Worm (Caenorhabditis elegans) whole organism, L4 larva: ENCODE results near the gene ZC412.3.

Source experiments
- R02D3.7 ChIP-seq: fragments of 150-350 bp; sonication (generic microtip); optimal IDR thresholded peaks from 3 replicates; lab custom pipeline; 2014; ENCODE audit warnings: missing biosample characterization, missing genetic modification characterization
- T20F7.1 ChIP-seq: fragments of 200-800 bp; sonication (Bioruptor generic); optimal IDR thresholded peaks from 2 replicates; lab custom pipeline; 2018; ENCODE audit warnings: mild to moderate bottlenecking, missing genetic modification characterization, missing compliant biosample characterization
- Y105C5A.15 ChIP-seq: fragments of 200-800 bp; sonication (Bioruptor generic); IDR thresholded peaks from 2 replicates; pipeline ENCODE4 v1.3.6; 2022; ENCODE audit warnings: missing genetic modification characterization, missing compliant biosample characterization
- Y75B8A.6 ChIP-seq: fragments of 200-800 bp; sonication (Bioruptor generic); IDR thresholded peaks from 2 replicates; pipeline ENCODE4 v1.3.6; 2022; ENCODE audit warnings: missing genetic modification reagents, missing genetic modification characterization, missing compliant biosample characterization
- ZK337.2 ChIP-seq: fragments of 200-800 bp; sonication (Bioruptor generic); IDR thresholded peaks from 2 replicates; pipeline ENCODE4 v1.3.6; 2022; ENCODE audit warnings: missing genetic modification reagents, missing genetic modification characterization, missing compliant biosample characterization
- ZK546.5 ChIP-seq, 2 experiments: sonication (generic microtip); optimal IDR thresholded peaks; 2 replicates each; lab custom pipeline; 2017; ENCODE audit warnings: missing biosample characterization in 2 of 2, missing genetic modification characterization in 2 of 2
- aha-1 ChIP-seq: fragments of 150-350 bp; peaks from one replicate; lab custom pipeline; 2014; ENCODE audit warnings: missing biosample characterization, missing genetic modification characterization
- arid-1 ChIP-seq: fragments of 200-800 bp; sonication (Bioruptor generic); conservative IDR thresholded peaks from 2 replicates; pipeline ENCODE4 v1.3.6; 2022; ENCODE audit warnings: missing genetic modification reagents, missing genetic modification characterization, missing compliant biosample characterization
- ceh-28 ChIP-seq: fragments of 150-350 bp; optimal IDR thresholded peaks from 2 replicates; lab custom pipeline; 2014; ENCODE audit warnings: missing biosample characterization, missing genetic modification reagents, missing genetic modification characterization
- ceh-44 ChIP-seq: fragments of 200-800 bp; sonication (Bioruptor generic); IDR thresholded peaks from 2 replicates; pipeline ENCODE4 v1.3.6; 2022; ENCODE audit warnings: missing genetic modification reagents, missing genetic modification characterization, missing compliant biosample characterization
- ceh-62 ChIP-seq: sonication (generic microtip); optimal IDR thresholded peaks from 2 replicates; lab custom pipeline; 2017; ENCODE audit warnings: missing biosample characterization, missing genetic modification characterization
- ctbp-1 ChIP-seq: fragments of 200-800 bp; sonication (Bioruptor generic); IDR thresholded peaks from 2 replicates; pipeline ENCODE4 v1.3.6; 2022; ENCODE audit warnings: missing genetic modification reagents, missing genetic modification characterization, missing compliant biosample characterization
- daf-16 ChIP-seq, 3 experiments: sonication (generic microtip); optimal IDR thresholded peaks; 2 replicates each; lab custom pipeline; 2016 to 2017; ENCODE audit warnings: missing genetic modification characterization in 3 of 3, missing genetic modification reagents in 3 of 3, mild to moderate bottlenecking in 2 of 3, missing compliant biosample characterization in 2 of 3, missing biosample characterization in 1 of 3, moderate library complexity in 1 of 3
- daf-19 ChIP-seq: fragments of 200-800 bp; sonication (Bioruptor generic); conservative IDR thresholded peaks from 2 replicates; pipeline ENCODE4 v1.3.6; 2022; ENCODE audit warnings: missing genetic modification characterization, missing compliant biosample characterization
- daf-8 ChIP-seq: fragments of 200-800 bp; sonication (Bioruptor generic); IDR thresholded peaks from 2 replicates; pipeline ENCODE4 v1.3.6; 2022; ENCODE audit warnings: missing genetic modification characterization, missing compliant biosample characterization
- dmd-6 ChIP-seq: fragments of 200-800 bp; sonication (Bioruptor generic); IDR thresholded peaks from 2 replicates; pipeline ENCODE4 v1.3.6; 2022; ENCODE audit warnings: missing genetic modification reagents, missing genetic modification characterization, missing compliant biosample characterization
- dve-1 ChIP-seq: sonication (generic microtip); optimal IDR thresholded peaks from 2 replicates; lab custom pipeline; 2017; ENCODE audit warnings: antibody characterized with exemption, mild to moderate bottlenecking, missing genetic modification characterization, missing compliant biosample characterization; ENCODE audit not compliant: insufficient read depth
- hif-1 ChIP-seq, 2 experiments: sonication (generic microtip); optimal IDR thresholded peaks; 2 replicates each; lab custom pipeline; 2016 to 2017; ENCODE audit warnings: missing compliant biosample characterization in 2 of 2, missing genetic modification characterization in 2 of 2, missing genetic modification reagents in 2 of 2, missing genotype in 2 of 2, mild to moderate bottlenecking in 1 of 2
- jun-1 ChIP-seq: fragments of 150-350 bp; optimal IDR thresholded peaks from 2 replicates; lab custom pipeline; 2014; ENCODE audit warnings: missing biosample characterization, missing genetic modification reagents, missing genetic modification characterization
- lim-7 ChIP-seq: fragments of 200-800 bp; sonication (Bioruptor generic); IDR thresholded peaks from 2 replicates; pipeline ENCODE4 v1.3.6; 2022; ENCODE audit warnings: missing genetic modification characterization, missing compliant biosample characterization
- lin-38 ChIP-seq: fragments of 200-800 bp; sonication (Bioruptor generic); IDR thresholded peaks from 2 replicates; pipeline ENCODE4 v1.3.6; 2022; ENCODE audit warnings: missing genetic modification reagents, missing genetic modification characterization, missing compliant biosample characterization
- lin-39 ChIP-seq: fragments of 150-350 bp; optimal IDR thresholded peaks from 2 replicates; lab custom pipeline; 2014; ENCODE audit warnings: missing biosample characterization, missing genetic modification reagents, missing genetic modification characterization
- lsy-2 ChIP-seq, 2 experiments: fragments of 150-350 bp in 1 of 2; sonication (generic microtip) in 1 of 2; optimal IDR thresholded peaks; 2 replicates each; lab custom pipeline; 2014 to 2017; ENCODE audit warnings: missing biosample characterization in 2 of 2, missing genetic modification characterization in 2 of 2
- madf-5 ChIP-seq, 2 experiments: fragments of 200-800 bp; sonication (Bioruptor generic); IDR thresholded peaks; 2 replicates each; pipeline ENCODE4 v1.3.6; 2022; ENCODE audit warnings: missing compliant biosample characterization in 2 of 2, missing genetic modification characterization in 2 of 2
- mxl-2 ChIP-seq: fragments of 200-800 bp; sonication (Bioruptor generic); conservative IDR thresholded peaks from 2 replicates; pipeline ENCODE4 v1.3.6; 2022; ENCODE audit warnings: missing genetic modification reagents, missing genetic modification characterization, missing compliant biosample characterization
- nhr-102 ChIP-seq: sonication (generic microtip); optimal IDR thresholded peaks from 2 replicates; lab custom pipeline; 2016; ENCODE audit warnings: mild to moderate bottlenecking, missing genetic modification characterization, moderate library complexity, missing compliant biosample characterization
- nhr-11 ChIP-seq: fragments of 150-350 bp; optimal IDR thresholded peaks from 2 replicates; lab custom pipeline; 2014; ENCODE audit warnings: missing biosample characterization, missing genetic modification characterization
- nhr-237 ChIP-seq: sonication (generic microtip); optimal IDR thresholded peaks from 2 replicates; lab custom pipeline; 2017; ENCODE audit warnings: missing biosample characterization, missing genetic modification characterization
- nhr-41 ChIP-seq: fragments of 200-800 bp; sonication (Bioruptor generic); IDR thresholded peaks from 2 replicates; pipeline ENCODE4 v1.3.6; 2022; ENCODE audit warnings: missing genetic modification reagents, missing genetic modification characterization, missing compliant biosample characterization
- php-3 ChIP-seq: fragments of 200-800 bp; sonication (Bioruptor generic); IDR thresholded peaks from 2 replicates; pipeline ENCODE4 v1.3.6; 2022; ENCODE audit warnings: missing genetic modification reagents, missing genetic modification characterization, missing compliant biosample characterization
- rbr-2 ChIP-seq: sonication (generic microtip); optimal IDR thresholded peaks from 2 replicates; lab custom pipeline; 2016; ENCODE audit warnings: missing genotype, missing genetic modification characterization, missing compliant biosample characterization
- snpc-4 ChIP-seq: fragments of 150-350 bp; optimal IDR thresholded peaks from 2 replicates; lab custom pipeline; 2014; ENCODE audit warnings: missing biosample characterization, missing genetic modification characterization
- tra-1 ChIP-seq: fragments of 200-800 bp; sonication (Bioruptor generic); IDR thresholded peaks from 2 replicates; pipeline ENCODE4 v1.3.6; 2022; ENCODE audit warnings: missing genetic modification reagents, missing genetic modification characterization, missing compliant biosample characterization
- unc-62 ChIP-seq, 3 experiments: fragments of 150-350 bp in 1 of 3; sonication (generic microtip); optimal IDR thresholded peaks in 2 of 3; peaks in 1 of 3; 1 replicate in 1 of 3; 2 replicates in 2 of 3; lab custom pipeline; 2014 to 2017; ENCODE audit warnings: missing biosample characterization in 3 of 3, missing genetic modification characterization in 3 of 3, missing genetic modification reagents in 3 of 3, missing genotype in 1 of 3
- zip-11 ChIP-seq: fragments of 200-800 bp; sonication (Bioruptor generic); IDR thresholded peaks from 2 replicates; pipeline ENCODE4 v1.3.6; 2022; ENCODE audit warnings: missing genetic modification characterization, missing compliant biosample characterization
- ztf-11 ChIP-seq: fragments of 150-350 bp; optimal IDR thresholded peaks from 2 replicates; lab custom pipeline; 2014; ENCODE audit warnings: missing biosample characterization, missing genetic modification characterization
- ztf-7 ChIP-seq: fragments of 150-350 bp; optimal IDR thresholded peaks from 2 replicates; lab custom pipeline; 2014; ENCODE audit warnings: missing biosample characterization, missing genetic modification characterization

Gene ZC412.3

DNA sequence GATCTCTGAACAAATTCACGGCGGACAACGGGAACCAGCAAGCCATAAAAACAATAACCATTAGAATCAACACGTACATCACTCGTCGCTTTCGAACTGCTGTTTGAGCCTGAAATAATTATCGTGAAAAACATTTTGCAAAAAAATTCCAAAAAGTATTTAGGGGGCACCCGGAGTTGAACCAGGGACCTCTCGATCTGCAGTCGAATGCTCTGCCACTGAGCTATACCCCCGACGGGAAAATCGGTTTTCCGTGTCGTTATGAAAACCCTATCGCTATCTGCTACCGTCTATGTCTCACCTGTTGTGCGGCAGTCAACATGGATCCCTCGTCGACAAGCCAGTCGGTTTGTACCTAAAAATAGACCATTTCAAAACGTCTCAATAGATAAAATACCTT is 15.7 kb downstream of the ZC412.3 start (continued):
- no peak for TF ChIP-seq daf-8 (GFP tag; lab: Robert Waterston, UW)
- TF ChIP-seq ztf-7 (tag; lab: Kevin White, UChicago), result no peak
- TF ChIP-seq lim-7, result peak; percentile 61
- no peak for TF ChIP-seq nhr-41 (GFP tag; lab: Robert Waterston, UW)
- no peak for TF ChIP-seq nhr-102 (tag; lab: Kevin White, UChicago)
- TF ChIP-seq madf-5 (GFP tag; IDR thresholded peaks at IDR 0.05; lab: Robert Waterston, UW), result 0 out of 4 replicates have a peak, but pooled peaks of 1 of the 2 experiments have one; percentile 63
- no peak for TF ChIP-seq lin-38
- no peak for TF ChIP-seq lin-39
- no peak for TF ChIP-seq nhr-11 (tag; lab: Kevin White, UChicago)
- no peak for TF ChIP-seq nhr-237 (tag; lab: Kevin White, UChicago)
- TF ChIP-seq R02D3.7 (tag; lab: Kevin White, UChicago), result no peak
- no peak; the same call in 1 of the 2 replicates for TF ChIP-seq dmd-6 (GFP tag; lab: Robert Waterston, UW)
- peak; percentile 62; the same call in 1 of the 2 replicates for TF ChIP-seq arid-1 (GFP tag; lab: Robert Waterston, UW)
- no peak for TF ChIP-seq zip-11 (GFP tag; lab: Robert Waterston, UW)
- no peak for TF ChIP-seq ceh-28
- TF ChIP-seq rbr-2 (tag; lab: Kevin White, UChicago), result peak; percentile 31
- TF ChIP-seq ztf-11 (tag; lab: Kevin White, UChicago), result no peak
- no peak for TF ChIP-seq T20F7.1
- no peak for TF ChIP-seq lsy-2 (tag; optimal IDR thresholded peaks at IDR 0.05; lab: Kevin White, UChicago)
- TF ChIP-seq Y75B8A.6, result no peak
- TF ChIP-seq ZK337.2, result no peak
- TF ChIP-seq aha-1 (tag; lab: Kevin White, UChicago), result no peak
- TF ChIP-seq ZK546.5 (tag; optimal IDR thresholded peaks at IDR 0.05; lab: Kevin White, UChicago), result no peak
- no peak for TF ChIP-seq php-3 (GFP tag; lab: Robert Waterston, UW)
- TF ChIP-seq ceh-44 (GFP tag; lab: Robert Waterston, UW), result no peak
- TF ChIP-seq tra-1 (GFP tag; lab: Robert Waterston, UW), result 0 out of 2 replicates have a peak, but pooled peaks have one; percentile 22
- no peak for TF ChIP-seq jun-1 (tag; lab: Kevin White, UChicago)
- TF ChIP-seq snpc-4 (tag; lab: Kevin White, UChicago), result peak; percentile 28
- no peak for TF ChIP-seq hif-1 (tag; optimal IDR thresholded peaks at IDR 0.05; lab: Kevin White, UChicago)

DNA sequence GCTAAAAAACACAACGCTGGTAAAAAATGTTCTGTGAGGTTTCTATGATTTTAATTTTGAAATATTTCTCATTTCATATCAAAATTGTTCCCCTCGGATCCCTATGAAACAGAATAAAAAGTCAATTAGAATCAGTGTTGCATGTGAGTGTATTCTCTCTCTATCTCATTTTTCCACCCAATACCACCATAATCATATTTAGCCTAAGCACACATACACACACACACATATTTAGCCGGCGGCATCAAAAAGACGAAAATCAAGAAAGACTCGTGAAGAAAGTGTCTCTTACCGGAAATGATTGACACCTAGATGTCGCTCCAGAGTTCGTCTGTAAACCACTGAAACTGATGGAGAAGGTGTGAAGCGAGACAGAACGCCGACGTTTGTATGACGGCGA is 17.1 kb downstream of the ZC412.3 start:
- 0 out of 2 replicates have a peak, but pooled peaks have one; percentile 21 for TF ChIP-seq dmd-6 (GFP tag; lab: Robert Waterston, UW)
- TF ChIP-seq ztf-11 (tag; lab: Kevin White, UChicago), result no peak
- peak; percentile 72 for TF ChIP-seq aha-1 (tag; lab: Kevin White, UChicago)

DNA sequence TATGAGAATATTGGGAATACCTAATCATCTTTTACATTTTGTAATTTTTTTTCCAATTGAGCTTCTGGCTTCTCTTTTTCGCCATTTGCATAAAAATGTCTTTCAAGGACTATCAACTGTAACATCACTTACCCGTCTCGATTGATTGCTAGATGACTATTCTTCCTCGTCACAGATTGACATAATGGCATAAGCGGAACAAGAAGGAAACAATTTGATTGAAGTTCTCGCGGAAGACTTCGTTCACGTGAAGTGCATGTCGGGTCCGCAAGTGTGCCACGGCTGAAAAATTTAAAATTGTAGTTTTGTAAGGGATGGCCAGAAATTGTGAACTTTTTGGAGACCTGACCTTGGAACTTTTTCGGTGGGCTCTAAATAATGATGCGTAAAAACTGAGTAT is 17.6 kb downstream of the ZC412.3 start:
- TF ChIP-seq dmd-6 (GFP tag; lab: Robert Waterston, UW), result peak; percentile 86
- peak; percentile 83 for TF ChIP-seq mxl-2 (GFP tag; lab: Robert Waterston, UW)
- TF ChIP-seq ceh-62 (tag; lab: Kevin White, UChicago), result no peak

DNA sequence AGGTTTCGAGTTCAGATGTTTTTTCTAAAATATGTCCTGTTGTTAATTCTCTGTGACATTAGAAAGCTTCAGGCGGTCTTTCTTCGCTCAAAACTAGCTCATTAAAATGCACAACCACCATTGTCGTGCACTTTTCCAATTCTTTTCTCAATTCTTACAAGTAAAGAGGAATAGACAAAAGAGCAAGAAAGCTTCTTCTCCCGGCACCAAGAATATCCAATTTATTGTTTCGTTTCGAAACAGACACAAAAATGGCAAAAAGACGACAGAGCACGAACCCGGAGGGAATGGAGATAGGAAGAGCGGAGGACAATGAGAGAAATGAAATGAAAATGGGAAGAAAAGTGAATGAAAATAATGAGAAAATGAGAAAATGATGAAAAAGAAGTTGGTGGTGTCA is 18.7 kb downstream of the ZC412.3 start:
- TF ChIP-seq unc-62 (GFP tag; optimal IDR thresholded peaks at IDR 0.05 in 1 of 2; lab: Kevin White, UChicago), result peak in 1 of 2 experiments; percentile 85
- no peak for TF ChIP-seq unc-62 (tag; optimal IDR thresholded peaks at IDR 0.05; lab: Kevin White, UChicago)
- TF ChIP-seq Y105C5A.15, result no peak
- TF ChIP-seq aha-1 (tag; lab: Kevin White, UChicago), result peak; percentile 90
- no peak for TF ChIP-seq ztf-7 (tag; lab: Kevin White, UChicago)

DNA sequence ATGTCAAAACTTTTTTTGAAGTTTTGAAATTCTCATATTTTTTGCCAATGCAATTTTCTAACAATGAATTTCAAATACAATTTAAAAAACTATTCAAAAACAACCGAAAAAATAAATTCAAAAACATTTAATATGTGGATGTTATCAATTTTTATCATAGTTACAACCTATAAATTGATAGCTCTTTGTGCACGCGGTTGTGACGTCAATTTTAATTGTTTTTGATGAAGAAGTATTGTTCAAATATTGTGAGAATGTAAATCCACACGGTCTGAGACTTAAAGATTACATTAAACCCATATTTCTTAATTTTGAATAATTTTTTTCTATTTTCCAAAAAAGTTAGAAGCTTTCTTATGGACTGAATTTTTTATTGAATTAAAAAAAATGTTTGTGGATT is 19.4 kb downstream of the ZC412.3 start:
- TF ChIP-seq dve-1 (tag; lab: Kevin White, UChicago) (peak; percentile 70), php-3 (GFP tag; lab: Robert Waterston, UW) (peak; percentile 53; the same call in 1 of the 2 replicates), daf-16 (GFP tag; optimal IDR thresholded peaks at IDR 0.05; lab: Kevin White, UChicago) (no peak), daf-16 (tag; optimal IDR thresholded peaks at IDR 0.05; lab: Kevin White, UChicago) (peak; percentile 54), daf-19 (GFP tag; lab: Robert Waterston, UW) (no peak), ctbp-1 (GFP tag; lab: Robert Waterston, UW) (no peak)
